Worm (Caenorhabditis elegans): ENCODE data around the gene clec-63.

clec-63 gene

ce11 chrII:12935259-12935658 lies 39.8 kb downstream of the clec-63 start, which contains the start of gene lips-9:
Gene lips-9, minus strand, starts transcription at chrII:12935359.
- TF ChIP-seq mdl-1 (tag; optimal IDR thresholded peaks at IDR 0.05), result no peak
- no peak for TF ChIP-seq snpc-4 (tag; optimal IDR thresholded peaks at IDR 0.05)
- no peak for TF ChIP-seq pha-4 (tag; optimal IDR thresholded peaks at IDR 0.05)
- TF ChIP-seq nhr-12 (tag; optimal IDR thresholded peaks at IDR 0.05), result no peak
- TF ChIP-seq nhr-76 (tag; optimal IDR thresholded peaks at IDR 0.05), result no peak
- no peak for TF ChIP-seq elt-2 (tag; optimal IDR thresholded peaks at IDR 0.05)
- no peak for TF ChIP-seq ztf-11 (tag; optimal IDR thresholded peaks at IDR 0.05)
- no peak for TF ChIP-seq fos-1 (tag; optimal IDR thresholded peaks at IDR 0.05)
- TF ChIP-seq nfya-1 (tag; optimal IDR thresholded peaks at IDR 0.05; ENCODE audit: insufficient read depth), result no peak
- no peak for TF ChIP-seq lsy-12 (tag; optimal IDR thresholded peaks at IDR 0.05)
- TF ChIP-seq unc-62 (GFP tag; optimal IDR thresholded peaks at IDR 0.05), result no peak
- no peak for TF ChIP-seq R02D3.7 (tag; optimal IDR thresholded peaks at IDR 0.05)
- no peak for TF ChIP-seq nhr-23 (tag; optimal IDR thresholded peaks at IDR 0.05)
- no peak for TF ChIP-seq nhr-11 (tag; optimal IDR thresholded peaks at IDR 0.05)
- TF ChIP-seq tbx-2 (tag; optimal IDR thresholded peaks at IDR 0.05), result no peak
- no peak for TF ChIP-seq egl-27 (tag; optimal IDR thresholded peaks at IDR 0.05)
- TF ChIP-seq lin-15B (tag; optimal IDR thresholded peaks at IDR 0.05), result no peak
- TF ChIP-seq daf-12 (tag; optimal IDR thresholded peaks at IDR 0.05), result no peak
- TF ChIP-seq fkh-10 (GFP tag; optimal IDR thresholded peaks at IDR 0.05), result no peak
- no peak for TF ChIP-seq elt-1 (tag; optimal IDR thresholded peaks at IDR 0.05)

- peak; percentile 24 for TF ChIP-seq nhr-25 (tag; optimal IDR thresholded peaks at IDR 0.05)
- TF ChIP-seq nhr-11 (tag; optimal IDR thresholded peaks at IDR 0.05), result no peak
- no peak for TF ChIP-seq pha-4 (tag; optimal IDR thresholded peaks at IDR 0.05)
- TF ChIP-seq elt-3 (tag; optimal IDR thresholded peaks at IDR 0.05), result peak in 1 of 3 experiments; percentile 25
- peak; percentile 32 for TF ChIP-seq nhr-23 (tag; optimal IDR thresholded peaks at IDR 0.05)
- TF ChIP-seq ceh-16 (tag; optimal IDR thresholded peaks at IDR 0.05), result no peak
Observed at ce11 chrII:12939161-12939560, 43.7 kb downstream of the clec-63 start.

- TF ChIP-seq lin-15B (tag; optimal IDR thresholded peaks at IDR 0.05) (no peak), sea-2 (GFP tag; optimal IDR thresholded peaks at IDR 0.05) (no peak), mml-1 (tag; optimal IDR thresholded peaks at IDR 0.05) (no peak), nhr-77 (tag; optimal IDR thresholded peaks at IDR 0.05) (no peak), fkh-2 (tag; optimal IDR thresholded peaks at IDR 0.05) (no peak), hmg-11 (tag; optimal IDR thresholded peaks at IDR 0.05) (no peak), ceh-16 (tag; optimal IDR thresholded peaks at IDR 0.05) (no peak), jun-1 (tag; optimal IDR thresholded peaks at IDR 0.05) (no peak), ceh-9 (tag; optimal IDR thresholded peaks at IDR 0.05) (no peak), ztf-11 (tag; optimal IDR thresholded peaks at IDR 0.05) (no peak), R02D3.7 (tag; optimal IDR thresholded peaks at IDR 0.05) (no peak), ceh-82 (tag; optimal IDR thresholded peaks at IDR 0.05) (no peak), ztf-4 (tag; optimal IDR thresholded peaks at IDR 0.05) (no peak), elt-2 (tag; optimal IDR thresholded peaks at IDR 0.05) (no peak), tbx-2 (tag; optimal IDR thresholded peaks at IDR 0.05) (no peak)
Observed at ce11 chrII:12939801-12940200, 44.4 kb downstream of the clec-63 start, which contains the start of gene arrd-10. Gene arrd-10, plus strand, starts transcription at chrII:12940101.

- TF ChIP-seq elt-3 (tag; optimal IDR thresholded peaks at IDR 0.05), result peak; percentile 51 to 85 (median 83)
- no peak for TF ChIP-seq ama-1 (optimal IDR thresholded peaks at IDR 0.05)
- peak; percentile 45 for TF ChIP-seq nhr-23 (tag; optimal IDR thresholded peaks at IDR 0.05)
- no peak for TF ChIP-seq fos-1 (tag; optimal IDR thresholded peaks at IDR 0.05)
- TF ChIP-seq sea-2 (GFP tag; optimal IDR thresholded peaks at IDR 0.05), result no peak
- peak; percentile 68 for TF ChIP-seq nhr-43 (tag; optimal IDR thresholded peaks at IDR 0.05; ENCODE audit: poor library complexity, severe bottlenecking)
- no peak for TF ChIP-seq elt-2 (tag; optimal IDR thresholded peaks at IDR 0.05)
- TF ChIP-seq ceh-28 (tag; optimal IDR thresholded peaks at IDR 0.05), result no peak
Observed at ce11 chrII:12942496-12942895, 47.1 kb downstream of the clec-63 start.

- TF ChIP-seq nfya-1 (tag; optimal IDR thresholded peaks at IDR 0.05; ENCODE audit: insufficient read depth) (peak; percentile 88), daf-12 (tag; optimal IDR thresholded peaks at IDR 0.05) (peak; percentile 16), nhr-237 (tag; optimal IDR thresholded peaks at IDR 0.05) (no peak), elt-1 (tag; optimal IDR thresholded peaks at IDR 0.05) (no peak), lsy-12 (tag; optimal IDR thresholded peaks at IDR 0.05) (peak; percentile 91), nhr-43 (tag; optimal IDR thresholded peaks at IDR 0.05; ENCODE audit: poor library complexity, severe bottlenecking) (peak; percentile 96), nhr-25 (tag; optimal IDR thresholded peaks at IDR 0.05) (peak; percentile 95), unc-62 (GFP tag; optimal IDR thresholded peaks at IDR 0.05) (peak; percentile 50), fkh-10 (GFP tag; optimal IDR thresholded peaks at IDR 0.05) (no peak), egl-5 (tag; optimal IDR thresholded peaks at IDR 0.05) (peak; percentile 39), lin-15B (tag; optimal IDR thresholded peaks at IDR 0.05) (peak; percentile 72), nhr-28 (tag; optimal IDR thresholded peaks at IDR 0.05) (peak; percentile 78), ceh-16 (tag; optimal IDR thresholded peaks at IDR 0.05) (peak; percentile 23), aly-2 (tag; optimal IDR thresholded peaks at IDR 0.05) (peak; percentile 94), fos-1 (tag; optimal IDR thresholded peaks at IDR 0.05) (peak; percentile 17), nhr-77 (tag; optimal IDR thresholded peaks at IDR 0.05) (peak; percentile 86), zag-1 (tag; optimal IDR thresholded peaks at IDR 0.05) (peak; percentile 52), nhr-76 (tag; optimal IDR thresholded peaks at IDR 0.05) (peak; percentile 56), elt-3 (tag; optimal IDR thresholded peaks at IDR 0.05) (peak; percentile 45 to 96 (median 85)), eor-1 (tag; optimal IDR thresholded peaks at IDR 0.05) (no peak), snpc-4 (tag; optimal IDR thresholded peaks at IDR 0.05) (peak; percentile 100), ceh-28 (tag; optimal IDR thresholded peaks at IDR 0.05) (peak; percentile 86), nhr-11 (tag; optimal IDR thresholded peaks at IDR 0.05) (peak; percentile 21), ZK546.5 (tag; optimal IDR thresholded peaks at IDR 0.05) (no peak)
Observed at ce11 chrII:12944587-12945126, 49.2 kb downstream of the clec-63 start.

All from whole organism, L3 larva.